Worm (Caenorhabditis elegans) whole organism, L4 larva: ENCODE measurements around the gene Y44A6D.6.

Source experiments
- F26F4.8 ChIP-seq: fragments of 200-800 bp; sonication (Bioruptor generic); conservative IDR thresholded peaks from 2 replicates; pipeline ENCODE4 v1.3.6; 2022; ENCODE audit warnings: missing genetic modification characterization, missing compliant biosample characterization
- cey-2 ChIP-seq: sonication (generic microtip); optimal IDR thresholded peaks from 3 replicates; lab custom pipeline; 2017; ENCODE audit warnings: missing genetic modification characterization, mild to moderate bottlenecking, missing compliant biosample characterization, antibody characterized with exemption, borderline replicate concordance; ENCODE audit not compliant: insufficient read depth
- nhr-102 ChIP-seq: sonication (generic microtip); optimal IDR thresholded peaks from 2 replicates; lab custom pipeline; 2016; ENCODE audit warnings: mild to moderate bottlenecking, missing genetic modification characterization, moderate library complexity, missing compliant biosample characterization
- snpc-4 ChIP-seq: fragments of 150-350 bp; optimal IDR thresholded peaks from 2 replicates; lab custom pipeline; 2014; ENCODE audit warnings: missing biosample characterization, missing genetic modification characterization

- TF ChIP-seq nhr-102 (no peak), snpc-4 (tag; lab: Kevin White, UChicago) (no peak), F26F4.8 (no peak), cey-2 (tag; lab: Kevin White, UChicago) (no peak)
Observed at ce11 chrV:20779707-20780346, 27.3 kb upstream of the Y44A6D.6 start.
